Worm (Caenorhabditis elegans): ENCODE measurements around the gene mrpl-1.

ce11 chrIV:7753108-7753507, 43.6 kb upstream of the mrpl-1 start, which contains the start of gene col-14:
- no peak for TF ChIP-seq flt-1 (GFP tag; IDR thresholded peaks at IDR 0.05)
- TF ChIP-seq tab-1 (GFP tag; IDR thresholded peaks at IDR 0.05): no peak
- TF ChIP-seq med-1 (GFP tag; optimal IDR thresholded peaks at IDR 0.05; ENCODE audit: insufficient read depth): no peak
- no peak for TF ChIP-seq ztf-29 (GFP tag; IDR thresholded peaks at IDR 0.05)
- TF ChIP-seq klf-2 (GFP tag; conservative IDR thresholded peaks at IDR 0.05): no peak
- TF ChIP-seq cog-1 (tag; optimal IDR thresholded peaks at IDR 0.05): no peak
- TF ChIP-seq ztf-23 (GFP tag; IDR thresholded peaks at IDR 0.05): no peak
- no peak for TF ChIP-seq ref-1 (GFP tag; conservative IDR thresholded peaks at IDR 0.05)
- no peak for TF ChIP-seq T22C8.4 (GFP tag; IDR thresholded peaks at IDR 0.05)
